Worm (Caenorhabditis elegans) whole organism, L4 larva: Measurements from ENCODE around the gene mip-2.

Experiments
- F37D6.2 ChIP-seq: sonication (generic microtip); optimal IDR thresholded peaks from 2 replicates; lab custom pipeline; 2016; ENCODE audit warnings: mild to moderate bottlenecking, missing genetic modification characterization, missing compliant biosample characterization
- F44E2.7 ChIP-seq: fragments of 200-800 bp; sonication (Bioruptor generic); IDR thresholded peaks from 2 replicates; pipeline ENCODE4 v2.1.2; 2022; ENCODE audit warnings: missing genetic modification characterization, missing compliant biosample characterization
- T20F7.1 ChIP-seq: fragments of 200-800 bp; sonication (Bioruptor generic); optimal IDR thresholded peaks from 2 replicates; lab custom pipeline; 2018; ENCODE audit warnings: mild to moderate bottlenecking, missing genetic modification characterization, missing compliant biosample characterization
- T26A8.4 ChIP-seq: fragments of 200-800 bp; sonication (Bioruptor generic); IDR thresholded peaks from 2 replicates; pipeline ENCODE4 v1.3.6; 2022; ENCODE audit warnings: missing genetic modification characterization, missing compliant biosample characterization
- Y105C5A.15 ChIP-seq: fragments of 200-800 bp; sonication (Bioruptor generic); IDR thresholded peaks from 2 replicates; pipeline ENCODE4 v1.3.6; 2022; ENCODE audit warnings: missing genetic modification characterization, missing compliant biosample characterization
- ZK546.5 ChIP-seq, 2 experiments: sonication (generic microtip); optimal IDR thresholded peaks; 2 replicates each; lab custom pipeline; 2017; ENCODE audit warnings: missing biosample characterization in 2 of 2, missing genetic modification characterization in 2 of 2
- aha-1 ChIP-seq: fragments of 150-350 bp; peaks from one replicate; lab custom pipeline; 2014; ENCODE audit warnings: missing biosample characterization, missing genetic modification characterization
- aly-2 ChIP-seq: sonication (generic microtip); optimal IDR thresholded peaks from 2 replicates; lab custom pipeline; 2018; ENCODE audit warnings: missing biosample characterization, missing genetic modification characterization
- arid-1 ChIP-seq: fragments of 200-800 bp; sonication (Bioruptor generic); conservative IDR thresholded peaks from 2 replicates; pipeline ENCODE4 v1.3.6; 2022; ENCODE audit warnings: missing genetic modification reagents, missing genetic modification characterization, missing compliant biosample characterization
- attf-4 ChIP-seq: sonication (generic microtip); optimal IDR thresholded peaks from 3 replicates; lab custom pipeline; 2017; ENCODE audit warnings: missing biosample characterization, missing genetic modification characterization
- ceh-20 ChIP-seq: fragments of 200-800 bp; sonication (Bioruptor generic); IDR thresholded peaks from 2 replicates; pipeline ENCODE4 v1.3.6; 2022; ENCODE audit warnings: missing genetic modification reagents, missing genetic modification characterization, missing compliant biosample characterization
- ceh-62 ChIP-seq: sonication (generic microtip); optimal IDR thresholded peaks from 2 replicates; lab custom pipeline; 2017; ENCODE audit warnings: missing biosample characterization, missing genetic modification characterization
- ceh-82 ChIP-seq: sonication (generic microtip); optimal IDR thresholded peaks from 2 replicates; lab custom pipeline; 2017; ENCODE audit warnings: missing biosample characterization, missing genetic modification characterization
- cey-2 ChIP-seq: sonication (generic microtip); optimal IDR thresholded peaks from 3 replicates; lab custom pipeline; 2017; ENCODE audit warnings: missing genetic modification characterization, mild to moderate bottlenecking, missing compliant biosample characterization, antibody characterized with exemption, borderline replicate concordance; ENCODE audit not compliant: insufficient read depth
- daf-16 ChIP-seq, 3 experiments: sonication (generic microtip); optimal IDR thresholded peaks; 2 replicates each; lab custom pipeline; 2016 to 2017; ENCODE audit warnings: missing genetic modification characterization in 3 of 3, missing genetic modification reagents in 3 of 3, mild to moderate bottlenecking in 2 of 3, missing compliant biosample characterization in 2 of 3, missing biosample characterization in 1 of 3, moderate library complexity in 1 of 3
- dmd-6 ChIP-seq: fragments of 200-800 bp; sonication (Bioruptor generic); IDR thresholded peaks from 2 replicates; pipeline ENCODE4 v1.3.6; 2022; ENCODE audit warnings: missing genetic modification reagents, missing genetic modification characterization, missing compliant biosample characterization
- dpl-1 ChIP-seq: fragments of 150-350 bp; optimal IDR thresholded peaks from 2 replicates; lab custom pipeline; 2014; ENCODE audit warnings: missing biosample characterization, missing genetic modification reagents, missing genetic modification characterization
- duxl-1 ChIP-seq: sonication (generic microtip); optimal IDR thresholded peaks from 2 replicates; lab custom pipeline; 2016; ENCODE audit warnings: mild to moderate bottlenecking, missing genetic modification characterization, moderate library complexity, missing compliant biosample characterization; ENCODE audit not compliant: poor library complexity
- fkh-10 ChIP-seq: fragments of 150-350 bp; optimal IDR thresholded peaks from 2 replicates; lab custom pipeline; 2014; ENCODE audit warnings: missing biosample characterization, missing genetic modification reagents, missing genetic modification characterization
- fos-1 ChIP-seq: fragments of 150-350 bp; optimal IDR thresholded peaks from 2 replicates; lab custom pipeline; 2014; ENCODE audit warnings: missing biosample characterization, missing genetic modification characterization
- hlh-11 ChIP-seq: fragments of 200-800 bp; sonication (Bioruptor generic); optimal IDR thresholded peaks from 2 replicates; lab custom pipeline; 2018; ENCODE audit warnings: mild to moderate bottlenecking, missing genetic modification characterization, missing compliant biosample characterization
- lin-15B ChIP-seq: fragments of 150-350 bp; sonication (generic microtip); optimal IDR thresholded peaks from 3 replicates; lab custom pipeline; 2014; ENCODE audit warnings: missing biosample characterization, missing genetic modification characterization
- lir-3 ChIP-seq: sonication (generic microtip); optimal IDR thresholded peaks from 2 replicates; lab custom pipeline; 2016; ENCODE audit warnings: mild to moderate bottlenecking, missing genetic modification characterization, missing compliant biosample characterization
- lsy-2 ChIP-seq, 2 experiments: fragments of 150-350 bp in 1 of 2; sonication (generic microtip) in 1 of 2; optimal IDR thresholded peaks; 2 replicates each; lab custom pipeline; 2014 to 2017; ENCODE audit warnings: missing biosample characterization in 2 of 2, missing genetic modification characterization in 2 of 2
- mdl-1 ChIP-seq, 2 experiments: fragments of 150-350 bp in 1 of 2; sonication (generic microtip) in 1 of 2; optimal IDR thresholded peaks; 2 replicates each; lab custom pipeline; 2014 to 2017; ENCODE audit warnings: missing biosample characterization in 2 of 2, missing genetic modification characterization in 2 of 2
- mep-1 ChIP-seq: fragments of 150-350 bp; sonication (generic microtip); optimal IDR thresholded peaks from 3 replicates; lab custom pipeline; 2014; ENCODE audit warnings: missing biosample characterization, missing genetic modification characterization
- mes-2 ChIP-seq: sonication (generic microtip); optimal IDR thresholded peaks from 2 replicates; lab custom pipeline; 2016; ENCODE audit warnings: missing genotype, mild to moderate bottlenecking, missing genetic modification characterization, missing compliant biosample characterization; ENCODE audit not compliant: poor library complexity, severe bottlenecking
- nhr-102 ChIP-seq: sonication (generic microtip); optimal IDR thresholded peaks from 2 replicates; lab custom pipeline; 2016; ENCODE audit warnings: mild to moderate bottlenecking, missing genetic modification characterization, moderate library complexity, missing compliant biosample characterization
- nhr-11 ChIP-seq: fragments of 150-350 bp; optimal IDR thresholded peaks from 2 replicates; lab custom pipeline; 2014; ENCODE audit warnings: missing biosample characterization, missing genetic modification characterization
- nhr-237 ChIP-seq: sonication (generic microtip); optimal IDR thresholded peaks from 2 replicates; lab custom pipeline; 2017; ENCODE audit warnings: missing biosample characterization, missing genetic modification characterization
- nhr-28 ChIP-seq: fragments of 150-350 bp; optimal IDR thresholded peaks from 2 replicates; lab custom pipeline; 2014; ENCODE audit warnings: missing biosample characterization, missing genetic modification characterization
- nhr-76 ChIP-seq: fragments of 150-350 bp; optimal IDR thresholded peaks from 2 replicates; lab custom pipeline; 2014; ENCODE audit warnings: missing biosample characterization, missing genetic modification characterization
- nhr-77 ChIP-seq: fragments of 150-350 bp; optimal IDR thresholded peaks from 2 replicates; lab custom pipeline; 2014; ENCODE audit warnings: missing biosample characterization, missing genetic modification characterization
- pha-4 ChIP-seq, 2 experiments: fragments of 150-350 bp in 1 of 2; fragments of 200-800 bp in 1 of 2; sonication (Bioruptor generic) in 1 of 2; IDR thresholded peaks in 1 of 2; optimal IDR thresholded peaks in 1 of 2; 2 replicates each; pipeline versions ENCODE4 v1.3.6 to Lab custom; 2014 to 2022; ENCODE audit warnings: missing genetic modification characterization in 2 of 2, missing genetic modification reagents in 2 of 2, missing biosample characterization in 1 of 2, missing compliant biosample characterization in 1 of 2
- php-3 ChIP-seq: fragments of 200-800 bp; sonication (Bioruptor generic); IDR thresholded peaks from 2 replicates; pipeline ENCODE4 v1.3.6; 2022; ENCODE audit warnings: missing genetic modification reagents, missing genetic modification characterization, missing compliant biosample characterization
- rbr-2 ChIP-seq: sonication (generic microtip); optimal IDR thresholded peaks from 2 replicates; lab custom pipeline; 2016; ENCODE audit warnings: missing genotype, missing genetic modification characterization, missing compliant biosample characterization
- saeg-2 ChIP-seq: fragments of 200-800 bp; sonication (Bioruptor generic); IDR thresholded peaks from 2 replicates; pipeline ENCODE4 v1.3.6; 2022; ENCODE audit warnings: missing genetic modification reagents, missing genetic modification characterization, missing compliant biosample characterization
- snpc-4 ChIP-seq: fragments of 150-350 bp; optimal IDR thresholded peaks from 2 replicates; lab custom pipeline; 2014; ENCODE audit warnings: missing biosample characterization, missing genetic modification characterization
- unc-62 ChIP-seq, 3 experiments: fragments of 150-350 bp in 1 of 3; sonication (generic microtip); optimal IDR thresholded peaks in 2 of 3; peaks in 1 of 3; 1 replicate in 1 of 3; 2 replicates in 2 of 3; lab custom pipeline; 2014 to 2017; ENCODE audit warnings: missing biosample characterization in 3 of 3, missing genetic modification characterization in 3 of 3, missing genetic modification reagents in 3 of 3, missing genotype in 1 of 3
- vab-7 ChIP-seq: fragments of 200-800 bp; sonication (Bioruptor generic); IDR thresholded peaks from 2 replicates; pipeline ENCODE4 v1.3.6; 2022; ENCODE audit warnings: missing genetic modification reagents, missing genetic modification characterization, missing compliant biosample characterization
- zag-1 ChIP-seq: fragments of 150-350 bp; optimal IDR thresholded peaks from 2 replicates; lab custom pipeline; 2014; ENCODE audit warnings: missing biosample characterization, missing genetic modification characterization
- zfp-2 ChIP-seq: sonication (generic microtip); optimal IDR thresholded peaks from 2 replicates; lab custom pipeline; 2016; ENCODE audit warnings: mild to moderate bottlenecking, missing genetic modification characterization, missing compliant biosample characterization
- zip-11 ChIP-seq: fragments of 200-800 bp; sonication (Bioruptor generic); IDR thresholded peaks from 2 replicates; pipeline ENCODE4 v1.3.6; 2022; ENCODE audit warnings: missing genetic modification characterization, missing compliant biosample characterization
- ztf-11 ChIP-seq: fragments of 150-350 bp; optimal IDR thresholded peaks from 2 replicates; lab custom pipeline; 2014; ENCODE audit warnings: missing biosample characterization, missing genetic modification characterization
- ztf-7 ChIP-seq: fragments of 150-350 bp; optimal IDR thresholded peaks from 2 replicates; lab custom pipeline; 2014; ENCODE audit warnings: missing biosample characterization, missing genetic modification characterization

mip-2 gene

DNA sequence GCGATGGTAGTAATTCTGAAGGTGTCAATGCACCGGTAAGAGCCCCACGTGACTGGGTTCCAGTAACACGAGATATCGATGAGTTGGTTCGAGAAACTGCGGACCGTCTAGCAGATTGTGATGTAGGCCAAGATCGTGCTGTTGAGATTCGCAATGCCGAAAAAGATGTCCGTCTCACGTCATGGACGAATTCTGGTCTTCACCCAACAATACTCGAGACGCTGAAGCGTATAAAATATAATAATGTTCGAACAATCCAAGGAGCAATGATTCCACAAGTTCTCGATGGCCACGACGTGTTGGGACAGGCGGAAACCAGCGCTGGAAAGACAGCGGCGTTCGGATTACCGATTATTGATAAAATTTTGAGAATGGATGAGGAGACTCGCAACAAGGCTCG is 5.3 kb downstream of the mip-2 start:
- peak in 1 of 2 experiments; percentile 56 for TF ChIP-seq unc-62 (GFP tag; optimal IDR thresholded peaks at IDR 0.05 in 1 of 2; lab: Kevin White, UChicago)
- no peak for TF ChIP-seq unc-62 (tag; optimal IDR thresholded peaks at IDR 0.05; lab: Kevin White, UChicago)
- TF ChIP-seq aha-1 (tag; lab: Kevin White, UChicago), result peak; percentile 96
- TF ChIP-seq aly-2, result no peak
- TF ChIP-seq, all 104 proteins: peak for 2

DNA sequence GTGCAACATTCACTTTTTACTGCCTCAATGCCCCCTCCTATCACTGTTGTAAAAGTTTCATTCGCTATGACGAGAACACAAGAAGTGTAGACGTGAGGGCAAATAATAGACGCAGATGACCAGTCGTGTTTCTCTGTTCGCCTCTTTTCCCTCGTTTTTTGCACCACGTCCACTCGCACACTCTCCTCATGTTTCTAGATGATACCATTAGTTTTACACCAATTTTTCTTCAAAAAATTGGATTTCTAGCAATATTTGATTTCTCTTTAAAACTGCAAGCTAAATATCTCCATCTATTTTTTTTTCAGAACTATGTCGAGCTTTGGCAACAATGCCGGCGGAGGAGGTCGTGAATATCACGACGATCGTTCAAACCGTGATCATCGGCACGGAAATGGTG is 6.7 kb downstream of the mip-2 start, which contains the start of gene rde-12:
TSS of gene rde-12 (plus strand) at position 301 of the 400 bp plus-strand sequence.
- TF ChIP-seq ceh-62 (tag; lab: Kevin White, UChicago) (no peak), lir-3 (tag; lab: Kevin White, UChicago) (no peak), nhr-28 (tag; lab: Kevin White, UChicago) (peak; percentile 39), mes-2 (peak; percentile 3), ceh-82 (tag; lab: Kevin White, UChicago) (no peak), F37D6.2 (tag; lab: Kevin White, UChicago) (no peak), T20F7.1 (no peak), ceh-20 (GFP tag; lab: Robert Waterston, UW) (no peak), nhr-102 (tag; lab: Kevin White, UChicago) (no peak), fkh-10 (GFP tag; lab: Kevin White, UChicago) (no peak), T26A8.4 (GFP tag; lab: Robert Waterston, UW) (no peak), vab-7 (GFP tag; lab: Robert Waterston, UW) (no peak), aha-1 (tag; lab: Kevin White, UChicago) (peak; percentile 28), mep-1 (tag; lab: Kevin White, UChicago) (peak; percentile 4)

DNA sequence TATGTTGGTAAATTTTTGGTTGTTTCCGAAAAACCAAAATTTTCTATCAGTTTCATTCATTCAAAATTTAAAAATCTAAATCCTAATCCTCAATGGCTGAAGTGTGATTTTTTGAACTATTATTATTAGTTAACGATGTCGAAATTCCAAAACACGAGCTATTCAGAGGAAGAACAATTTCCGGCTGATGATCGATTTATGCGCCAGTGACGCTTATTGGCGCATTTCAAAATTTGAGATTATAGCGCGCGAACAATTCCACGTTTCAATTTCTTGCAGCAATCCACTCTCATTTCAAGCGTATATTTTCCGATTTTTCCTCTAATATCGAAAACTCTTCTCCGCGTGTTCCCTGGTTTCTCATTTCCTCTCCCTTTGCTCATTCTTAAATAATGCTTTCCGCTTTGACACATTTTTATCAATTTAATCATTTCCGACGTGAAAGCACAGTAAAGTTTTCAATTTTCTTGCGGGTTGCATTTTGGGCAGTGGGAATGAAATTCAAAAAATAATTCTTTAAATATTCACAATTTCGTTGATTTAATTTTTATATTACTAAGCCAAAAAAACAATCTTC is 7.3 kb downstream of the mip-2 start:
- TF ChIP-seq nhr-237 (tag; lab: Kevin White, UChicago) (no peak), ZK546.5 (tag; optimal IDR thresholded peaks at IDR 0.05; lab: Kevin White, UChicago) (no peak), nhr-11 (tag; lab: Kevin White, UChicago) (no peak), rbr-2 (tag; lab: Kevin White, UChicago) (peak; percentile 20), ztf-11 (tag; lab: Kevin White, UChicago) (no peak), zag-1 (tag; lab: Kevin White, UChicago) (no peak), nhr-28 (tag; lab: Kevin White, UChicago) (no peak), dmd-6 (peak; percentile 44), mep-1 (tag; lab: Kevin White, UChicago) (peak; percentile 30), arid-1 (GFP tag; lab: Robert Waterston, UW) (no peak), mdl-1 (tag; optimal IDR thresholded peaks at IDR 0.05; lab: Kevin White, UChicago) (peak in 1 of 2 experiments; percentile 5), lin-15B (peak; percentile 7), zip-11 (GFP tag; lab: Robert Waterston, UW) (no peak), fos-1 (no peak), F44E2.7 (GFP tag; lab: Robert Waterston, UW) (no peak), pha-4 (GFP tag; IDR thresholded peaks at IDR 0.05; lab: Robert Waterston, UW) (no peak), pha-4 (tag; optimal IDR thresholded peaks at IDR 0.05; lab: Kevin White, UChicago) (no peak), attf-4 (tag; lab: Kevin White, UChicago) (no peak), ztf-7 (tag; lab: Kevin White, UChicago) (no peak), lsy-2 (tag; optimal IDR thresholded peaks at IDR 0.05; lab: Kevin White, UChicago) (peak in 1 of 2 experiments; percentile 56), ceh-20 (GFP tag; lab: Robert Waterston, UW) (no peak), snpc-4 (tag; lab: Kevin White, UChicago) (no peak), nhr-76 (tag; lab: Kevin White, UChicago) (no peak), hlh-11 (tag; lab: Kevin White, UChicago) (peak; percentile 25), nhr-77 (tag; lab: Kevin White, UChicago) (peak; percentile 22), duxl-1 (tag; lab: Kevin White, UChicago) (peak; percentile 49), aha-1 (tag; lab: Kevin White, UChicago) (peak; percentile 6), aly-2 (no peak), dpl-1 (GFP tag; lab: Kevin White, UChicago) (peak; percentile 58), daf-16 (GFP tag; optimal IDR thresholded peaks at IDR 0.05; lab: Kevin White, UChicago) (no peak), daf-16 (tag; optimal IDR thresholded peaks at IDR 0.05; lab: Kevin White, UChicago) (peak; percentile 2), F37D6.2 (tag; lab: Kevin White, UChicago) (no peak), zfp-2 (tag; lab: Kevin White, UChicago) (no peak), cey-2 (tag; lab: Kevin White, UChicago) (no peak), Y105C5A.15 (GFP tag; lab: Robert Waterston, UW) (no peak), mes-2 (peak; percentile 54), php-3 (GFP tag; lab: Robert Waterston, UW) (no peak), saeg-2 (GFP tag; lab: Robert Waterston, UW) (no peak)
